Fruit fly (Drosophila melanogaster): ENCODE results near the gene Jwa.

DNA sequence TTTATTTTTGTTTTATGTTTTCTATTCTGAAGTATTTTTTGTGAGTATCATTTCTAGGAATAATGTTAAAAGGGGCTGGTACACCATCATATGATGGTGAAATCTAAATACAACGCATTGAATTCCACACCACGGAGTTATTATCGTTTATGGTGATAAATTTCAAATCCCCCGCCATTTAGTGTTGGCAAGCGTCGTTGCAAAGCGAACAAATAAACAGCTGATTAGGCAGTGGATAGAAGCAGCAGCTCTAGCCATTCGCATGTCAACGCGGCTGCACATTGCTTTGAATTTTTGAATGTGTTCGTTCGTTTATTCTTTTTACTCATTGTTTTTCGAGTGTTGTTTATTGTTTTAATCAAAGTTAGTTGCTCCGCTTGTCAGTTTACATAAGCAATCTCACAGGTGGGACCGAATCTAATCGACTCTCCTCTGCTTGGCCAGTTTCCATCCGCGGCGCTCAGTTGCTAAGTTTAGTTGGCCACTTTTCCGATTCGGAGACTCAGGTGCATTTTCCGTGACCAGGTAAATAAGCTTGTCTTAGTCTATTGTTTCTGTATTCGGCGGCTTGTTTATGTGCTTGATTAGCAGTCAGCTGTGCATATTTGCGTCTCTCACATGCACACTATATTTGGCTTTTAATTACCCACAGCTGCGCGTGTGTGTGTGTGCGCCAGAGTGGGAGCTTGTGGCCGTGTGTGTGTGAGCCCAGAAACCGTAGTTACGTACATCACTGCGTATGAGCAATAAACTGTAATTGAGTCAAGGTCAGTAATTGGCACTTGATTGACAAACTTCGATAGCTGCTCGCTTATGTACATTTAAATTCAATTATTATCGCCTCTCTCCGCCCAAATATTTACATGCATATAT, 28.3 kb downstream of the Jwa start, which contains the start of the genes Mst36Fa and CG31751:
- peak; percentile 83 for TF ChIP-seq CG11456 (GFP tag; IDR thresholded peaks at IDR 0.05)
- peak; percentile 74 for TF ChIP-seq gsb (GFP tag; IDR thresholded peaks at IDR 0.05)
- peak; percentile 54 for TF ChIP-seq pum (GFP tag; optimal IDR thresholded peaks at IDR 0.05)
- peak; percentile 2 for TF ChIP-seq Atf3 (GFP tag; optimal IDR thresholded peaks at IDR 0.05)
- TF ChIP-seq Spps (tag; optimal IDR thresholded peaks at IDR 0.05): no peak
- TF ChIP-seq bab2 (GFP tag; optimal IDR thresholded peaks at IDR 0.05): peak; percentile 83
- TF ChIP-seq ranshi (GFP tag; IDR thresholded peaks at IDR 0.05): peak; percentile 55; the same call in 1 of the 2 replicates
- peak; percentile 62 for TF ChIP-seq CG2202 (tag; optimal IDR thresholded peaks at IDR 0.05)
- TF ChIP-seq tgo (GFP tag; IDR thresholded peaks at IDR 0.05): peak; percentile 28; the same call in 1 of the 3 replicates

All from whole organism, embryonic.